Worm (Caenorhabditis elegans) whole organism, L1 larva: ENCODE measurements around the gene sodh-2.

Experiments used
- C04F5.9 ChIP-seq: sonication (generic microtip); optimal IDR thresholded peaks from 2 replicates; lab custom pipeline; 2016; ENCODE audit warnings: missing genetic modification characterization, missing compliant biosample characterization
- C16A3.4 ChIP-seq: fragments of 150-350 bp; optimal IDR thresholded peaks from 2 replicates; lab custom pipeline; 2014; ENCODE audit warnings: missing biosample characterization, missing genetic modification characterization
- F16B12.6 ChIP-seq: fragments of 150-350 bp; optimal IDR thresholded peaks from 2 replicates; lab custom pipeline; 2014; ENCODE audit warnings: missing biosample characterization, missing genetic modification characterization
- aha-1 ChIP-seq: fragments of 150-350 bp; optimal IDR thresholded peaks from 2 replicates; lab custom pipeline; 2014; ENCODE audit warnings: missing biosample characterization, missing genetic modification characterization
- alr-1 ChIP-seq: fragments of 200-800 bp; sonication (Bioruptor generic); optimal IDR thresholded peaks from 2 replicates; lab custom pipeline; 2018; ENCODE audit warnings: borderline replicate concordance, mild to moderate bottlenecking, missing genetic modification characterization, missing compliant biosample characterization
- blmp-1 ChIP-seq: fragments of 150-350 bp; optimal IDR thresholded peaks from 2 replicates; lab custom pipeline; 2014; ENCODE audit warnings: missing biosample characterization, missing genetic modification characterization
- ceh-63 ChIP-seq: fragments of 200-800 bp; sonication (Bioruptor generic); optimal IDR thresholded peaks from 2 replicates; lab custom pipeline; 2018; ENCODE audit warnings: mild to moderate bottlenecking, missing genetic modification characterization, missing compliant biosample characterization
- ceh-82 ChIP-seq, 3 experiments: fragments of 150-350 bp in 1 of 3; sonication (generic microtip) in 2 of 3; optimal IDR thresholded peaks; 2 replicates each; lab custom pipeline; 2014 to 2017; ENCODE audit warnings: missing biosample characterization in 3 of 3, missing genetic modification characterization in 3 of 3
- ceh-88 ChIP-seq: fragments of 200-800 bp; sonication (Bioruptor generic); IDR thresholded peaks from 2 replicates; pipeline ENCODE4 v1.3.6; 2022; ENCODE audit warnings: missing genetic modification characterization, missing compliant biosample characterization
- egl-27 ChIP-seq, 2 experiments: fragments of 150-350 bp in 1 of 2; sonication (generic microtip); optimal IDR thresholded peaks; 3 replicates each; lab custom pipeline; 2017 to 2018; ENCODE audit warnings: missing biosample characterization in 2 of 2, missing genetic modification characterization in 2 of 2, missing genetic modification reagents in 2 of 2
- elt-3 ChIP-seq, 6 experiments: fragments of 150-350 bp in 1 of 6; sonication (generic microtip); optimal IDR thresholded peaks; 2 replicates each; lab custom pipeline; 2017 to 2018; ENCODE audit warnings: missing biosample characterization in 6 of 6, missing genetic modification characterization in 6 of 6, inconsistent platforms in 1 of 6
- ets-5 ChIP-seq: fragments of 200-800 bp; sonication (Bioruptor generic); IDR thresholded peaks from 2 replicates; pipeline ENCODE4 v1.3.6; 2022; ENCODE audit warnings: missing genetic modification characterization, missing compliant biosample characterization
- fkh-4 ChIP-seq: sonication (generic microtip); optimal IDR thresholded peaks from 2 replicates; lab custom pipeline; 2016; ENCODE audit warnings: missing compliant biosample characterization, missing genetic modification characterization, borderline replicate concordance
- fkh-8 ChIP-seq: sonication (generic microtip); optimal IDR thresholded peaks from 2 replicates; lab custom pipeline; 2016; ENCODE audit warnings: mild to moderate bottlenecking, missing genetic modification characterization, missing compliant biosample characterization
- grh-1 ChIP-seq: fragments of 200-800 bp; sonication (Bioruptor generic); IDR thresholded peaks from 2 replicates; pipeline ENCODE4 v1.3.6; 2022; ENCODE audit warnings: missing genetic modification reagents, missing genetic modification characterization, missing compliant biosample characterization
- irx-1 ChIP-seq: sonication (generic microtip); optimal IDR thresholded peaks from 2 replicates; lab custom pipeline; 2016; ENCODE audit warnings: missing genetic modification characterization, missing compliant biosample characterization
- isw-1 ChIP-seq: fragments of 200-800 bp; sonication (Bioruptor generic); IDR thresholded peaks from 2 replicates; pipeline ENCODE4 v1.3.6; 2022; ENCODE audit warnings: missing genetic modification characterization, missing compliant biosample characterization
- lin-13 ChIP-seq: fragments of 150-350 bp; optimal IDR thresholded peaks from 2 replicates; lab custom pipeline; 2014; ENCODE audit warnings: missing biosample characterization, missing genetic modification reagents, missing genetic modification characterization
- lin-14 ChIP-seq: fragments of 200-800 bp; sonication (Bioruptor generic); optimal IDR thresholded peaks from 2 replicates; lab custom pipeline; 2018; ENCODE audit warnings: mild to moderate bottlenecking, missing genetic modification characterization, moderate library complexity, missing compliant biosample characterization
- lin-15B ChIP-seq: fragments of 150-350 bp; sonication (generic microtip); optimal IDR thresholded peaks from 3 replicates; lab custom pipeline; 2014; ENCODE audit warnings: missing biosample characterization, missing genetic modification characterization
- lin-35 ChIP-seq, 2 experiments: fragments of 150-350 bp; optimal IDR thresholded peaks; 2 replicates each; lab custom pipeline; 2014; ENCODE audit warnings: missing biosample characterization in 2 of 2, missing genetic modification characterization in 2 of 2, missing genetic modification reagents in 2 of 2
- lsy-2 ChIP-seq, 2 experiments: fragments of 150-350 bp; optimal IDR thresholded peaks; 2 replicates each; lab custom pipeline; 2014; ENCODE audit warnings: missing biosample characterization in 2 of 2, missing genetic modification characterization in 2 of 2
- mdl-1 ChIP-seq, 2 experiments: fragments of 150-350 bp; optimal IDR thresholded peaks; 2 replicates each; lab custom pipeline; 2014 to 2017; ENCODE audit warnings: missing biosample characterization in 2 of 2, missing genetic modification characterization in 2 of 2, inconsistent platforms in 1 of 2
- mef-2 ChIP-seq: fragments of 150-350 bp; optimal IDR thresholded peaks from 2 replicates; lab custom pipeline; 2014; ENCODE audit warnings: missing biosample characterization, missing genetic modification characterization
- nhr-11 ChIP-seq: fragments of 150-350 bp; optimal IDR thresholded peaks from 2 replicates; lab custom pipeline; 2014; ENCODE audit warnings: missing biosample characterization, missing genetic modification characterization
- nhr-19 ChIP-seq: fragments of 200-800 bp; sonication (Bioruptor generic); conservative IDR thresholded peaks from 2 replicates; pipeline ENCODE4 v1.3.6; 2022; ENCODE audit warnings: missing genetic modification characterization, missing compliant biosample characterization
- nhr-20 ChIP-seq: sonication (generic microtip); optimal IDR thresholded peaks from 2 replicates; lab custom pipeline; 2016; ENCODE audit warnings: mild to moderate bottlenecking, missing genetic modification characterization, missing compliant biosample characterization
- nhr-47 ChIP-seq: sonication (generic microtip); optimal IDR thresholded peaks from 2 replicates; lab custom pipeline; 2016; ENCODE audit warnings: mild to moderate bottlenecking, missing genetic modification characterization, moderate library complexity, missing compliant biosample characterization
- nhr-71 ChIP-seq: sonication (generic microtip); optimal IDR thresholded peaks from 2 replicates; lab custom pipeline; 2016; ENCODE audit warnings: mild to moderate bottlenecking, missing genetic modification characterization, moderate library complexity, missing compliant biosample characterization
- nhr-77 ChIP-seq: fragments of 150-350 bp; optimal IDR thresholded peaks from 2 replicates; lab custom pipeline; 2014; ENCODE audit warnings: missing biosample characterization, missing genetic modification characterization
- nhr-85 ChIP-seq: sonication (generic microtip); peaks from one replicate; lab custom pipeline; 2016; ENCODE audit warnings: missing genetic modification characterization, inconsistent platforms, missing compliant biosample characterization
- nhr-90 ChIP-seq: sonication (generic microtip); optimal IDR thresholded peaks from 2 replicates; lab custom pipeline; 2016; ENCODE audit warnings: mild to moderate bottlenecking, missing genetic modification characterization, missing compliant biosample characterization; ENCODE audit not compliant: poor library complexity
- rnt-1 ChIP-seq: sonication (generic microtip); optimal IDR thresholded peaks from 2 replicates; lab custom pipeline; 2016; ENCODE audit warnings: mild to moderate bottlenecking, missing genetic modification characterization, moderate library complexity, missing compliant biosample characterization
- snu-23 ChIP-seq: sonication (generic microtip); optimal IDR thresholded peaks from 2 replicates; lab custom pipeline; 2016; ENCODE audit warnings: missing genetic modification characterization, missing compliant biosample characterization
- sox-4 ChIP-seq: sonication (generic microtip); optimal IDR thresholded peaks from 2 replicates; lab custom pipeline; 2016; ENCODE audit warnings: missing genetic modification characterization, missing compliant biosample characterization
- sptf-1 ChIP-seq: fragments of 150-350 bp; optimal IDR thresholded peaks from 2 replicates; lab custom pipeline; 2014; ENCODE audit warnings: missing biosample characterization, missing genetic modification characterization
- tbx-2 ChIP-seq: sonication (generic microtip); optimal IDR thresholded peaks from 2 replicates; lab custom pipeline; 2016; ENCODE audit warnings: missing genetic modification characterization, missing compliant biosample characterization
- tlp-1 ChIP-seq: fragments of 150-350 bp; optimal IDR thresholded peaks from 2 replicates; lab custom pipeline; 2014; ENCODE audit warnings: missing biosample characterization, missing genetic modification characterization
- unc-86 ChIP-seq: sonication (generic microtip); optimal IDR thresholded peaks from 2 replicates; lab custom pipeline; 2016; ENCODE audit warnings: missing genetic modification characterization, missing compliant biosample characterization
- unc-98 ChIP-seq: fragments of 200-800 bp; sonication (Bioruptor generic); IDR thresholded peaks from 2 replicates; pipeline ENCODE4 v1.3.6; 2022; ENCODE audit warnings: missing genetic modification characterization, missing compliant biosample characterization
- xbp-1 ChIP-seq: sonication (generic microtip); optimal IDR thresholded peaks from 2 replicates; lab custom pipeline; 2016; ENCODE audit warnings: missing genetic modification characterization, missing compliant biosample characterization
- ztf-4 ChIP-seq: fragments of 150-350 bp; optimal IDR thresholded peaks from 2 replicates; lab custom pipeline; 2014; ENCODE audit warnings: missing biosample characterization, missing genetic modification characterization

The sodh-2 gene

ce11 chrV:11885087-11885486 lies 6.0 kb downstream of the sodh-2 start:
- TF ChIP-seq lsy-2 (tag; optimal IDR thresholded peaks at IDR 0.05; lab: Kevin White, UChicago) (peak in 1 of 2 experiments; percentile 9), xbp-1 (tag; lab: Kevin White, UChicago) (no peak), unc-86 (tag; lab: Kevin White, UChicago) (no peak), sptf-1 (tag; lab: Kevin White, UChicago) (no peak), nhr-19 (GFP tag; lab: Robert Waterston, UW) (peak; percentile 73), snu-23 (GFP tag; lab: Kevin White, UChicago) (peak; percentile 40), lin-15B (tag; lab: Kevin White, UChicago) (no peak), lin-13 (GFP tag; lab: Kevin White, UChicago) (no peak), nhr-20 (tag; lab: Kevin White, UChicago) (peak; percentile 68), unc-98 (GFP tag; lab: Robert Waterston, UW) (no peak), nhr-90 (tag; lab: Kevin White, UChicago) (peak; percentile 27), lin-14 (GFP tag; lab: Kevin White, UChicago) (peak; percentile 62), nhr-85 (tag; lab: Kevin White, UChicago) (peak; percentile 42), irx-1 (tag; lab: Kevin White, UChicago) (no peak), nhr-71 (peak; percentile 64), ceh-63 (GFP tag; lab: Kevin White, UChicago) (no peak), isw-1 (GFP tag; lab: Robert Waterston, UW) (no peak), tlp-1 (no peak), fkh-4 (tag; lab: Kevin White, UChicago) (no peak), fkh-8 (tag; lab: Kevin White, UChicago) (no peak), nhr-11 (tag; lab: Kevin White, UChicago) (no peak), lin-35 (GFP tag; optimal IDR thresholded peaks at IDR 0.05; lab: Kevin White, UChicago) (peak in 1 of 2 experiments; percentile 11), rnt-1 (tag; lab: Kevin White, UChicago) (peak; percentile 5), C04F5.9 (tag; lab: Kevin White, UChicago) (no peak), C16A3.4 (tag; lab: Kevin White, UChicago) (peak; percentile 2), ztf-4 (tag; lab: Kevin White, UChicago) (no peak), tbx-2 (tag; lab: Kevin White, UChicago) (peak; percentile 48), nhr-77 (tag; lab: Kevin White, UChicago) (peak; percentile 2), F16B12.6 (tag; lab: Kevin White, UChicago) (no peak), alr-1 (tag; lab: Kevin White, UChicago) (no peak), blmp-1 (tag; lab: Kevin White, UChicago) (no peak), grh-1 (GFP tag; lab: Robert Waterston, UW) (no peak), mdl-1 (tag; optimal IDR thresholded peaks at IDR 0.05; lab: Kevin White, UChicago) (peak in 1 of 2 experiments; percentile 0), nhr-47 (tag; lab: Kevin White, UChicago) (no peak), egl-27 (tag; optimal IDR thresholded peaks at IDR 0.05; lab: Kevin White, UChicago) (no peak), ceh-88 (GFP tag; lab: Robert Waterston, UW) (no peak), ets-5 (GFP tag; lab: Robert Waterston, UW) (no peak)
- TF ChIP-seq, all 84 proteins: peak for 14

ce11 chrV:11883215-11883614 lies 7.8 kb downstream of the sodh-2 start:
- TF ChIP-seq lsy-2 (tag; optimal IDR thresholded peaks at IDR 0.05; lab: Kevin White, UChicago), result peak in 1 of 2 experiments; percentile 15
- TF ChIP-seq ceh-88 (GFP tag; lab: Robert Waterston, UW), result no peak
- TF ChIP-seq nhr-90 (tag; lab: Kevin White, UChicago), result no peak
- TF ChIP-seq ceh-82 (tag; optimal IDR thresholded peaks at IDR 0.05; lab: Kevin White, UChicago), result no peak
- TF ChIP-seq nhr-71, result peak; percentile 46
- TF ChIP-seq lin-14 (GFP tag; lab: Kevin White, UChicago), result peak; percentile 49
- TF ChIP-seq nhr-85 (tag; lab: Kevin White, UChicago), result peak; percentile 69
- no peak for TF ChIP-seq F16B12.6 (tag; lab: Kevin White, UChicago)
- TF ChIP-seq sox-4 (tag; lab: Kevin White, UChicago), result no peak
- TF ChIP-seq nhr-20 (tag; lab: Kevin White, UChicago), result peak; percentile 9
- no peak for TF ChIP-seq mef-2 (tag; lab: Kevin White, UChicago)
- TF ChIP-seq nhr-19 (GFP tag; lab: Robert Waterston, UW), result peak; percentile 33; the same call in 1 of the 2 replicates
- no peak for TF ChIP-seq tbx-2 (tag; lab: Kevin White, UChicago)
- TF ChIP-seq grh-1 (GFP tag; lab: Robert Waterston, UW), result 0 out of 2 replicates have a peak, but pooled peaks have one; percentile 29
- TF ChIP-seq snu-23 (GFP tag; lab: Kevin White, UChicago), result peak; percentile 35
- peak in 1 of 2 experiments; percentile 6 for TF ChIP-seq lin-35 (GFP tag; optimal IDR thresholded peaks at IDR 0.05; lab: Kevin White, UChicago)
- no peak for TF ChIP-seq aha-1 (tag; lab: Kevin White, UChicago)
- TF ChIP-seq elt-3 (tag; optimal IDR thresholded peaks at IDR 0.05; lab: Kevin White, UChicago), result peak in 2 of 6 experiments; percentile 22 to 36
- TF ChIP-seq blmp-1 (tag; lab: Kevin White, UChicago), result peak; percentile 8
- TF ChIP-seq ets-5 (GFP tag; lab: Robert Waterston, UW), result no peak
